Worm (Caenorhabditis elegans) whole organism, L1 larva: ENCODE results near the gene flh-1.

Experiments used
- lsy-2 ChIP-seq, 2 experiments: fragments of 150-350 bp; optimal IDR thresholded peaks; 2 replicates each; lab custom pipeline; 2014; ENCODE audit warnings: missing biosample characterization in 2 of 2, missing genetic modification characterization in 2 of 2
- nhr-11 ChIP-seq: fragments of 150-350 bp; optimal IDR thresholded peaks from 2 replicates; lab custom pipeline; 2014; ENCODE audit warnings: missing biosample characterization, missing genetic modification characterization

DNA sequence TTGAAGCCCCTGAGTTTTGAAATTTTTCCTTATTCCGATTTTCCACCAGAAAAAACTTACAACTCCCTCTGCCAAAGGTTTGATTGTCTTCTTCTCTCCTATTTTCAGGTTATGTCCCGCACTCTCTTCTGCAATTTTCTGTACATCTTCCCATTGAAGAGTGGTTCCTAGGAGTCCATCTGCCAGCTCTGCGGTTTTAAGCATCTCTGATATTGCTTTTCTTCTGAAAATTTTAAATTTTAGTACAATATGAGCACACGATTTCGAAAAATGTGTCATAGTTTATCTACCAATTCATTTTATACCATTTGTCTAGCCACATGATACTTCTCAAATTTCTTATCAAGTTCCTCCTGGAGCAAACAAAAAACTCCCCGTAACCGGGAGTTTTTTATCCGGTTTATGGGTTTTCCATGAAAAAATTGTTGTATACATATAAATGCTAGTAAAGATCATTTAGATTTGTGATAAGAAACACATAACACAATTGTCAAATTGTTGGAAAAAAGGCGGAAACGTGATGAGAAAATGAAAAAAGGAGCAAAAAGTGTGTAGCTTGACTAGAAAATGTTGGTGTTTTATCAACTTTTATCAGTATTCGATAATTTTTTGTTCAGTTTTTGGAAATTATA, 47.0 kb upstream of the flh-1 start:
- TF ChIP-seq lsy-2 (tag; optimal IDR thresholded peaks at IDR 0.05; lab: Kevin White, UChicago) = no peak
- TF ChIP-seq nhr-11 (tag; lab: Kevin White, UChicago) = no peak
